Worm (Caenorhabditis elegans): ENCODE results near the gene srz-64.

ce11 chrII:1322283-1323173 lies 29.5 kb upstream of the srz-64 start:
- no peak for TF ChIP-seq unc-62 (GFP tag; optimal IDR thresholded peaks at IDR 0.05)
- no peak for TF ChIP-seq lin-39 (tag; optimal IDR thresholded peaks at IDR 0.05)
- TF ChIP-seq grh-1 (GFP tag; IDR thresholded peaks at IDR 0.05): no peak
- TF ChIP-seq aha-1 (tag; optimal IDR thresholded peaks at IDR 0.05): no peak
- no peak for TF ChIP-seq nhr-237 (tag; optimal IDR thresholded peaks at IDR 0.05)
- TF ChIP-seq pag-3 (tag; optimal IDR thresholded peaks at IDR 0.05; ENCODE audit: borderline replicate concordance, insufficient read depth): no peak
- TF ChIP-seq pqm-1 (tag; optimal IDR thresholded peaks at IDR 0.05): no peak
- TF ChIP-seq jun-1 (tag; optimal IDR thresholded peaks at IDR 0.05): no peak
- TF ChIP-seq tbx-2 (tag; optimal IDR thresholded peaks at IDR 0.05): no peak
